Worm (Caenorhabditis elegans) whole organism, L2 larva: ENCODE measurements around the gene xbx-4.

ENCODE experiments used
- Y55F3AM.14 ChIP-seq: fragments of 200-800 bp; sonication (Bioruptor generic); optimal IDR thresholded peaks from 2 replicates; lab custom pipeline; 2018; ENCODE audit warnings: mild to moderate bottlenecking, missing genetic modification characterization, missing compliant biosample characterization
- aly-2 ChIP-seq: fragments of 150-350 bp; optimal IDR thresholded peaks from 2 replicates; lab custom pipeline; 2014; ENCODE audit warnings: missing biosample characterization, missing genetic modification characterization
- ama-1 ChIP-seq: fragments of 150-350 bp; optimal IDR thresholded peaks from 2 replicates; lab custom pipeline; 2018; ENCODE audit warnings: inconsistent platforms
- egl-27 ChIP-seq: sonication (generic microtip); optimal IDR thresholded peaks from 3 replicates; lab custom pipeline; 2017; ENCODE audit warnings: missing biosample characterization, missing genetic modification reagents, missing genetic modification characterization
- elt-1 ChIP-seq: fragments of 150-350 bp; optimal IDR thresholded peaks from 2 replicates; lab custom pipeline; 2014; ENCODE audit warnings: missing biosample characterization, missing genetic modification characterization
- fos-1 ChIP-seq: fragments of 150-350 bp; optimal IDR thresholded peaks from 2 replicates; lab custom pipeline; 2014; ENCODE audit warnings: missing biosample characterization, missing genetic modification characterization
- lin-11 ChIP-seq: fragments of 150-350 bp; sonication (generic microtip); optimal IDR thresholded peaks from 2 replicates; lab custom pipeline; 2014; ENCODE audit warnings: missing biosample characterization, missing genetic modification characterization, inconsistent platforms, mixed read lengths
- mab-5 ChIP-seq: fragments of 150-350 bp; optimal IDR thresholded peaks from 2 replicates; lab custom pipeline; 2014; ENCODE audit warnings: missing biosample characterization, missing genetic modification characterization
- nhr-11 ChIP-seq: fragments of 150-350 bp; optimal IDR thresholded peaks from 2 replicates; lab custom pipeline; 2014; ENCODE audit warnings: missing biosample characterization, missing genetic modification characterization
- nhr-237 ChIP-seq: fragments of 150-350 bp; optimal IDR thresholded peaks from 2 replicates; lab custom pipeline; 2014; ENCODE audit warnings: missing biosample characterization, missing genetic modification characterization
- unc-62 ChIP-seq: fragments of 150-350 bp; optimal IDR thresholded peaks from 2 replicates; lab custom pipeline; 2014; ENCODE audit warnings: missing biosample characterization, missing genetic modification reagents, missing genetic modification characterization
- zag-1 ChIP-seq: fragments of 150-350 bp; optimal IDR thresholded peaks from 2 replicates; lab custom pipeline; 2014; ENCODE audit warnings: missing biosample characterization, missing genetic modification characterization
- ztf-4 ChIP-seq: fragments of 150-350 bp; optimal IDR thresholded peaks from 2 replicates; lab custom pipeline; 2014; ENCODE audit warnings: missing biosample characterization, missing genetic modification characterization

DNA sequence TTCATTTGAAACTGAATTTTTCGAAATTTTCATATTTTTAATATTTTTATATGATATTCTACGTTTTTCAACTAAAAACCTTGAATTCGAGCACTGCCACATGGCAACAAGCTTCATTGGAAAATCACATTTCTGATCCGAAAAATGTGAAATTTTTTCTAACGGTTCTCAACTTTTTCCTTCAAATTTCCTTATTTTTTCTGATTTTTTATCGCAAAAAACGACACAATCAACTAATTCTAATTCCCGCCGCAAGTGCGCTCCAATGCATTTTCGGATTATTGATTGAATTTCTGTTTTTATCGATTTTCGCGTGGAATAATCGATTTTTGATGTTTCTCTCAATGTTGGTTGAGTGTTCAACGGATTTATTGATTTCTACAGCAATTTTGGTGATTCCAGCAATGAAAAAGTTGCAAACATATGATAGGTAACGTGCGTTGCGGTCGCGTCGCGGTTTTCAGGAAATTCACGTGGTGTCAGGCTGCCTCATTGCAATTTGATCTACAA lies 19.0 kb downstream of the xbx-4 start, which contains the start of gene C23H5.12:
- TF ChIP-seq egl-27 (no peak), mab-5 (tag; lab: Kevin White, UChicago) (no peak), ama-1 (lab: Kevin White, UChicago) (no peak), nhr-11 (tag; lab: Kevin White, UChicago) (no peak), lin-11 (no peak), nhr-237 (tag; lab: Kevin White, UChicago) (no peak), zag-1 (no peak), fos-1 (tag; lab: Kevin White, UChicago) (no peak), elt-1 (tag; lab: Kevin White, UChicago) (no peak), ztf-4 (no peak), Y55F3AM.14 (GFP tag; lab: Kevin White, UChicago) (no peak), unc-62 (no peak), aly-2 (no peak)
